Worm (Caenorhabditis elegans): ENCODE measurements around the gene T16G12.7.

Gene T16G12.7

ce11 chrIII:10016413-10017051 is 23.4 kb downstream of the T16G12.7 start, which contains the start of gene rgs-1:
TSS of gene rgs-1 (minus strand) at chrIII:10016558.
- no peak for TF ChIP-seq ceh-9 (tag; optimal IDR thresholded peaks at IDR 0.05)
- peak; percentile 77 for TF ChIP-seq nfya-1 (tag; optimal IDR thresholded peaks at IDR 0.05; ENCODE audit: insufficient read depth)
- peak; percentile 25 for TF ChIP-seq snpc-4 (tag; optimal IDR thresholded peaks at IDR 0.05)
- TF ChIP-seq skn-1 (tag; optimal IDR thresholded peaks at IDR 0.05): peak; percentile 21
- TF ChIP-seq ceh-82 (tag; optimal IDR thresholded peaks at IDR 0.05): no peak
- TF ChIP-seq lin-15B (tag; optimal IDR thresholded peaks at IDR 0.05): peak; percentile 28
- TF ChIP-seq hmg-11 (tag; optimal IDR thresholded peaks at IDR 0.05): peak; percentile 79
- TF ChIP-seq ceh-28 (tag; optimal IDR thresholded peaks at IDR 0.05): no peak
- no peak for TF ChIP-seq nhr-23 (tag; optimal IDR thresholded peaks at IDR 0.05)
- TF ChIP-seq fkh-10 (GFP tag; optimal IDR thresholded peaks at IDR 0.05): peak; percentile 86
- TF ChIP-seq pha-4 (tag; optimal IDR thresholded peaks at IDR 0.05): peak; percentile 5

ce11 chrIII:10012136-10012535 is 27.8 kb downstream of the T16G12.7 start, which contains the start of gene C05B5.16:
TSS of gene C05B5.16 (plus strand) at chrIII:10012436.
- TF ChIP-seq elt-2 (tag; optimal IDR thresholded peaks at IDR 0.05) (no peak), unc-39 (tag; optimal IDR thresholded peaks at IDR 0.05) (no peak), snpc-4 (tag; optimal IDR thresholded peaks at IDR 0.05) (no peak)

- TF ChIP-seq ZK546.5 (tag; optimal IDR thresholded peaks at IDR 0.05): no peak
- TF ChIP-seq ztf-11 (tag; optimal IDR thresholded peaks at IDR 0.05): no peak
- TF ChIP-seq egl-27 (tag; optimal IDR thresholded peaks at IDR 0.05): no peak
- no peak for TF ChIP-seq pha-4 (tag; optimal IDR thresholded peaks at IDR 0.05)
- no peak for TF ChIP-seq lsy-12 (tag; optimal IDR thresholded peaks at IDR 0.05)
- no peak for TF ChIP-seq ceh-9 (tag; optimal IDR thresholded peaks at IDR 0.05)
- TF ChIP-seq sea-2 (GFP tag; optimal IDR thresholded peaks at IDR 0.05): no peak
- TF ChIP-seq ceh-16 (tag; optimal IDR thresholded peaks at IDR 0.05): no peak
These were observed 29.8 kb downstream of the T16G12.7 start, which contains the start of gene fbxa-155 for ce11 chrIII:10010117-10010516. TSS of gene fbxa-155 (minus strand) at chrIII:10010217.

- TF ChIP-seq nhr-23 (tag; optimal IDR thresholded peaks at IDR 0.05) (peak; percentile 73), ceh-28 (tag; optimal IDR thresholded peaks at IDR 0.05) (peak; percentile 34), unc-62 (GFP tag; optimal IDR thresholded peaks at IDR 0.05) (no peak), fos-1 (tag; optimal IDR thresholded peaks at IDR 0.05) (no peak), egl-27 (tag; optimal IDR thresholded peaks at IDR 0.05) (no peak), nhr-12 (tag; optimal IDR thresholded peaks at IDR 0.05) (no peak), nhr-25 (tag; optimal IDR thresholded peaks at IDR 0.05) (peak; percentile 91), jun-1 (tag; optimal IDR thresholded peaks at IDR 0.05) (no peak), R02D3.7 (tag; optimal IDR thresholded peaks at IDR 0.05) (no peak), lin-39 (tag; optimal IDR thresholded peaks at IDR 0.05) (no peak), elt-2 (tag; optimal IDR thresholded peaks at IDR 0.05) (no peak), elt-1 (tag; optimal IDR thresholded peaks at IDR 0.05) (peak; percentile 83), daf-12 (tag; optimal IDR thresholded peaks at IDR 0.05) (no peak)
These were observed 33.1 kb downstream of the T16G12.7 start, which contains the start of gene C05B5.8 for ce11 chrIII:10006734-10007348. TSS of gene C05B5.8 (minus strand) at chrIII:10006784.

- no peak for TF ChIP-seq nhr-11 (tag; optimal IDR thresholded peaks at IDR 0.05)
- no peak for TF ChIP-seq ama-1 (optimal IDR thresholded peaks at IDR 0.05)
- TF ChIP-seq egl-5 (tag; optimal IDR thresholded peaks at IDR 0.05): no peak
- no peak for TF ChIP-seq elt-2 (tag; optimal IDR thresholded peaks at IDR 0.05)
- no peak for TF ChIP-seq jun-1 (tag; optimal IDR thresholded peaks at IDR 0.05)
- no peak for TF ChIP-seq ceh-16 (tag; optimal IDR thresholded peaks at IDR 0.05)
- no peak for TF ChIP-seq nfya-1 (tag; optimal IDR thresholded peaks at IDR 0.05; ENCODE audit: insufficient read depth)
- TF ChIP-seq unc-39 (tag; optimal IDR thresholded peaks at IDR 0.05): no peak
- TF ChIP-seq nhr-23 (tag; optimal IDR thresholded peaks at IDR 0.05): no peak
- no peak for TF ChIP-seq lin-39 (tag; optimal IDR thresholded peaks at IDR 0.05)
- no peak for TF ChIP-seq ceh-9 (tag; optimal IDR thresholded peaks at IDR 0.05)
- TF ChIP-seq mml-1 (tag; optimal IDR thresholded peaks at IDR 0.05): no peak
- no peak for TF ChIP-seq hmg-11 (tag; optimal IDR thresholded peaks at IDR 0.05)
- no peak for TF ChIP-seq nhr-12 (tag; optimal IDR thresholded peaks at IDR 0.05)
- TF ChIP-seq ztf-11 (tag; optimal IDR thresholded peaks at IDR 0.05): no peak
- TF ChIP-seq skn-1 (tag; optimal IDR thresholded peaks at IDR 0.05): no peak
These were observed 35.7 kb downstream of the T16G12.7 start, which contains the start of gene C05B5.11 for ce11 chrIII:10004213-10004612. TSS of gene C05B5.11 (plus strand) at chrIII:10004513.
